Worm (Caenorhabditis elegans) whole organism, L4/young adult: ENCODE data around the gene nhr-159.

Experiments
- W03F9.2 ChIP-seq: fragments of 150-350 bp; optimal IDR thresholded peaks from 2 replicates; lab custom pipeline; 2014; ENCODE audit warnings: missing biosample characterization, missing genetic modification characterization
- dao-5 ChIP-seq: sonication (generic microtip); optimal IDR thresholded peaks from 2 replicates; lab custom pipeline; 2016; ENCODE audit warnings: missing genotype, missing genetic modification characterization, moderate library complexity, missing compliant biosample characterization
- him-1 ChIP-seq: sonication (generic microtip); optimal IDR thresholded peaks from 2 replicates; lab custom pipeline; 2016; ENCODE audit warnings: missing genotype, missing genetic modification reagents, missing genetic modification characterization, missing compliant biosample characterization

The nhr-159 gene

ce11 chrV:3857778-3858177 is 20.3 kb downstream of the nhr-159 start, which contains the start of gene nhr-188:
Gene nhr-188 (minus strand): TSS chrV:3857861.
- TF ChIP-seq dao-5 (tag; lab: Kevin White, UChicago): no peak
- TF ChIP-seq him-1 (tag; lab: Kevin White, UChicago): no peak
- TF ChIP-seq W03F9.2 (tag; lab: Kevin White, UChicago): no peak

ce11 chrV:3855916-3856315 is 22.2 kb downstream of the nhr-159 start:
- TF ChIP-seq him-1 (tag; lab: Kevin White, UChicago): no peak
- TF ChIP-seq dao-5 (tag; lab: Kevin White, UChicago): no peak
- TF ChIP-seq W03F9.2 (tag; lab: Kevin White, UChicago): no peak

- TF ChIP-seq him-1 (tag; lab: Kevin White, UChicago) (no peak), dao-5 (tag; lab: Kevin White, UChicago) (no peak), W03F9.2 (tag; lab: Kevin White, UChicago) (no peak)
Observed at ce11 chrV:3854847-3855246, 23.3 kb downstream of the nhr-159 start, which contains the start of gene nhr-186. Gene nhr-186 (minus strand): TSS chrV:3854947.

DNA sequence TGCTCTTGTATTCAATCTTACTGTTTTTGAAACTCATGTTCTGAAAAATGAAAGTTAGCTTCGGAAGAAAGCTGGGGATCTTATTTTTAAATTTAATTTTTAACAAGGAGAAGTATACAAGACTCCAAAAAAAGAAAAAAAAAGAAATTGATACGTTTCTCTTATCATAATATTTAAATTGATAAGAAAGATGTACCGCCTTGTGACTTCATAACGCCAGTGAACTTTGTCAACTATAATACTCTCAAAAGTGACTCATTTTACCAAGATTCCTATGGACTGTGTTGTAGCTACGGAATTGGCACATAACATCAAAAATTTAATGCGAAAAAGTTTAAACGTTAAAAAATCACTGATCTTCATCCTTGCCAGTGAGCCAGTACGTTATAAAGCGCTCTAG is 26.4 kb downstream of the nhr-159 start:
- TF ChIP-seq him-1 (tag; lab: Kevin White, UChicago): no peak
- no peak for TF ChIP-seq dao-5 (tag; lab: Kevin White, UChicago)
- no peak for TF ChIP-seq W03F9.2 (tag; lab: Kevin White, UChicago)

ce11 chrV:3847268-3847667 is 30.9 kb downstream of the nhr-159 start, which contains the start of gene nhr-185:
Gene nhr-185 (minus strand): TSS chrV:3847368.
- TF ChIP-seq dao-5 (tag; lab: Kevin White, UChicago): no peak
- no peak for TF ChIP-seq W03F9.2 (tag; lab: Kevin White, UChicago)
- TF ChIP-seq him-1 (tag; lab: Kevin White, UChicago): no peak

DNA sequence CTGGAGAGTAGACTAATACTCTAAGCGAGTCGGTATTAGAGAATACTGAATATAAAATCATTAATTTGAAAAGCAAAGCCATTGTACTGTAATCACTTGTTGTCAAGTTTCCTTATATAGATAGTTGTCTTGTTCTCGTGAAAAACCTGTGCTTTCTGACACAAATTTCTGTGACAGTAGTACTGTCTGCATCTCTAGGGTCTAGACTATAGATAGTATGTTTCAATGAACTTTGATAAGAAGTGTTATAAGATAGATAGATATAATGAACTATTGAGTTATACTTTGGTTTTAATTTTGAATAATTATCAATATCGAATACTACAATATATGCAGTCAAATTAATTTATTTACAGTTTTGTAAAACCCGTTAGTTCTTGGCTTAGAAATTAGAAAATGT is 34.2 kb downstream of the nhr-159 start, which contains the start of gene ugt-32:
Gene ugt-32, minus strand, starts transcription at position 82 of the 400 bp plus-strand sequence.
- no peak for TF ChIP-seq him-1 (tag; lab: Kevin White, UChicago)
- no peak for TF ChIP-seq W03F9.2 (tag; lab: Kevin White, UChicago)
- TF ChIP-seq dao-5 (tag; lab: Kevin White, UChicago): no peak

DNA sequence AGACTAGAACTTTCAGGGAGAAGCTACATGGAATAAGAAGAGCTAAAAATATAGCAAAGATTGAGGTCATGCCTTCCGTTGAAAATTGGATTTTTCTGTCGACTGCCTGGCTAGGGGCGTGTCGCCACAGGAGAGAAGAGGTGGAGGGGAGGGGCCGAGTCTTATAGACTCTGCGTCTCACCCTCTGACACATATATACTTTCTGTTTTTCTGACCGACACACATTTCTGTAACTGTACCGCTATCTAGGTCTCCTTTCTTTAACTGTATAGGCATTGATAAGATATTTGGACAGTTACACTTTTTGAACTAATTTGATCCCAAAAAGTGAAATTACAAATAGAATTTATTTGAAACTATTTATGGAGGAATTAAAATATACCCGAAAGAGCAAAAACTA is 36.7 kb downstream of the nhr-159 start:
- TF ChIP-seq dao-5 (tag; lab: Kevin White, UChicago) (no peak), him-1 (tag; lab: Kevin White, UChicago) (no peak), W03F9.2 (tag; lab: Kevin White, UChicago) (no peak)

ce11 chrV:3832661-3833060 is 45.5 kb downstream of the nhr-159 start:
- TF ChIP-seq him-1 (tag; lab: Kevin White, UChicago): no peak
- TF ChIP-seq W03F9.2 (tag; lab: Kevin White, UChicago): no peak
- no peak for TF ChIP-seq dao-5 (tag; lab: Kevin White, UChicago)

DNA sequence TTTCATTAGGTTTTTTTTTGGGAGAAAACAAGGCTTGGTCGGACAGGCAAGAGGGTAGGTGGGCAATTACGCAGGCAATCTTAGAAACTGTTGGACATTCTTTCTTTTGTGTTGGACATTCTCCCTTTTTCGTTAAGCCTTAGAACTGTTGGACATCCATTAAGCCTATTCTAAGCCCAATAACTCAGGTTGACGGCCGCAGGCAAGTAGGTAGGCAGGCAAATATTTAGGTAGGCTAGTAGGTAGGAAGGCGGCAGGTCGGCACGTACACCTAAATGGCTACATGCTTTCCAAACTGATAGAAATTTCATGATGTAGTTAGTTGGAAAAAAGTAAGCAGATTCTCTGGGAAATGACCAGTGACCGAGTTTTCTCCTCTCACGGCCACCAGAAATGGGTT is 46.0 kb downstream of the nhr-159 start:
- TF ChIP-seq W03F9.2 (tag; lab: Kevin White, UChicago): no peak

DNA sequence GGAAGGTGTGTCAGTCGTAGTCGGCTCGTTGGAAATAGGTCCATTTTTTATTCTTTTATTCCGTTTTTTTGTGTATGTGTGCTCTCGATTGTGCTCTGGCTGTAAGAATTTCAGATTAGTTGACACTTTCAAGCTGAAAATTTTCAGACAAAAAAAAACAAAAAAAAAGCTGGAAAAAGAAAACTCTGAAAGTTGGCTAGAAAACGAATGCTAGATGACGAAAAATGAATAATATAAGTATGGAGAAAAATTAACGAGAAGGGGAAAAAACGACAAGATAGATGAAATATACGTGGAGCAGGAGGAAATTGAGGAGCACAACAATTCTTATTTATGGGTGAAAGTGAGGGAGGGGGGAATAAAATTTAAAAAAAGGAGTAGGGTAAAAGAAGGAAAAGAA is 46.5 kb downstream of the nhr-159 start, which contains the start of gene H10D18.5:
Gene H10D18.5, minus strand, starts transcription at position 101 of the 400 bp plus-strand sequence.
- no peak for TF ChIP-seq him-1 (tag; lab: Kevin White, UChicago)
- TF ChIP-seq dao-5 (tag; lab: Kevin White, UChicago): no peak
- TF ChIP-seq W03F9.2 (tag; lab: Kevin White, UChicago): no peak
